Worm (Caenorhabditis elegans) whole organism, L2 larva: Measurements from ENCODE around the gene F35A5.2.

Source experiments
- C34F6.9 ChIP-seq: fragments of 150-350 bp; optimal IDR thresholded peaks from 2 replicates; lab custom pipeline; 2014; ENCODE audit warnings: missing biosample characterization, missing genetic modification characterization
- F13H6.1 ChIP-seq: sonication (generic microtip); optimal IDR thresholded peaks from 2 replicates; lab custom pipeline; 2016; ENCODE audit warnings: missing genetic modification characterization, missing compliant biosample characterization
- R02D3.7 ChIP-seq: fragments of 150-350 bp; optimal IDR thresholded peaks from 2 replicates; lab custom pipeline; 2014; ENCODE audit warnings: missing biosample characterization, missing genetic modification characterization
- Y55F3AM.14 ChIP-seq: fragments of 200-800 bp; sonication (Bioruptor generic); optimal IDR thresholded peaks from 2 replicates; lab custom pipeline; 2018; ENCODE audit warnings: mild to moderate bottlenecking, missing genetic modification characterization, missing compliant biosample characterization
- ZK546.5 ChIP-seq: sonication (generic microtip); optimal IDR thresholded peaks from 2 replicates; lab custom pipeline; 2017; ENCODE audit warnings: missing biosample characterization, missing genetic modification characterization
- alr-1 ChIP-seq: fragments of 150-350 bp; optimal IDR thresholded peaks from 2 replicates; lab custom pipeline; 2014; ENCODE audit warnings: missing biosample characterization, missing genetic modification characterization
- aly-2 ChIP-seq: fragments of 150-350 bp; optimal IDR thresholded peaks from 2 replicates; lab custom pipeline; 2014; ENCODE audit warnings: missing biosample characterization, missing genetic modification characterization
- ama-1 ChIP-seq: fragments of 150-350 bp; optimal IDR thresholded peaks from 2 replicates; lab custom pipeline; 2018; ENCODE audit warnings: inconsistent platforms
- blmp-1 ChIP-seq: sonication (generic microtip); optimal IDR thresholded peaks from 2 replicates; lab custom pipeline; 2017; ENCODE audit warnings: missing genetic modification characterization, mild to moderate bottlenecking, missing compliant biosample characterization, antibody characterized with exemption, moderate library complexity; ENCODE audit not compliant: insufficient read depth
- ceh-16 ChIP-seq: fragments of 150-350 bp; optimal IDR thresholded peaks from 2 replicates; lab custom pipeline; 2014; ENCODE audit warnings: missing biosample characterization, missing genetic modification characterization
- ceh-82 ChIP-seq: fragments of 150-350 bp; optimal IDR thresholded peaks from 2 replicates; lab custom pipeline; 2014; ENCODE audit warnings: missing biosample characterization, missing genetic modification characterization
- crh-2 ChIP-seq: sonication (generic microtip); optimal IDR thresholded peaks from 2 replicates; lab custom pipeline; 2017; ENCODE audit warnings: missing biosample characterization, missing genetic modification characterization
- dmd-4 ChIP-seq: sonication (generic microtip); optimal IDR thresholded peaks from 2 replicates; lab custom pipeline; 2017; ENCODE audit warnings: missing biosample characterization, missing genetic modification characterization
- egl-27 ChIP-seq: sonication (generic microtip); optimal IDR thresholded peaks from 3 replicates; lab custom pipeline; 2017; ENCODE audit warnings: missing biosample characterization, missing genetic modification reagents, missing genetic modification characterization
- elt-3 ChIP-seq: sonication (generic microtip); optimal IDR thresholded peaks from 2 replicates; lab custom pipeline; 2017; ENCODE audit warnings: missing biosample characterization, missing genetic modification characterization
- gmeb-1 ChIP-seq: fragments of 150-350 bp; optimal IDR thresholded peaks from 2 replicates; lab custom pipeline; 2014; ENCODE audit warnings: missing biosample characterization, missing genetic modification characterization
- lin-11 ChIP-seq: fragments of 150-350 bp; sonication (generic microtip); optimal IDR thresholded peaks from 2 replicates; lab custom pipeline; 2014; ENCODE audit warnings: missing biosample characterization, missing genetic modification characterization, inconsistent platforms, mixed read lengths
- lin-13 ChIP-seq: fragments of 150-350 bp; optimal IDR thresholded peaks from 2 replicates; lab custom pipeline; 2014; ENCODE audit warnings: missing biosample characterization, missing genetic modification reagents, missing genetic modification characterization
- lin-39 ChIP-seq: fragments of 150-350 bp; optimal IDR thresholded peaks from 2 replicates; lab custom pipeline; 2014; ENCODE audit warnings: missing biosample characterization, missing genetic modification reagents, missing genetic modification characterization
- lsy-2 ChIP-seq, 2 experiments: fragments of 150-350 bp in 1 of 2; sonication (generic microtip) in 1 of 2; optimal IDR thresholded peaks; 2 replicates each; lab custom pipeline; 2014 to 2017; ENCODE audit warnings: missing biosample characterization in 2 of 2, missing genetic modification characterization in 2 of 2
- mab-5 ChIP-seq: fragments of 150-350 bp; optimal IDR thresholded peaks from 2 replicates; lab custom pipeline; 2014; ENCODE audit warnings: missing biosample characterization, missing genetic modification characterization
- mbf-1 ChIP-seq: sonication (generic microtip); optimal IDR thresholded peaks from 2 replicates; lab custom pipeline; 2017; ENCODE audit warnings: missing biosample characterization, missing genetic modification characterization
- mdl-1 ChIP-seq, 2 experiments: fragments of 150-350 bp in 1 of 2; sonication (generic microtip) in 1 of 2; optimal IDR thresholded peaks; 2 replicates each; lab custom pipeline; 2017; ENCODE audit warnings: missing biosample characterization in 2 of 2, missing genetic modification characterization in 2 of 2
- nhr-11 ChIP-seq: fragments of 150-350 bp; optimal IDR thresholded peaks from 2 replicates; lab custom pipeline; 2014; ENCODE audit warnings: missing biosample characterization, missing genetic modification characterization
- nhr-12 ChIP-seq: fragments of 150-350 bp; optimal IDR thresholded peaks from 2 replicates; lab custom pipeline; 2014; ENCODE audit warnings: missing biosample characterization, missing genetic modification characterization
- nhr-129 ChIP-seq: fragments of 150-350 bp; optimal IDR thresholded peaks from 2 replicates; lab custom pipeline; 2014; ENCODE audit warnings: missing biosample characterization, missing genetic modification characterization
- nhr-21 ChIP-seq: fragments of 150-350 bp; optimal IDR thresholded peaks from 2 replicates; lab custom pipeline; 2014; ENCODE audit warnings: missing biosample characterization, missing genetic modification characterization
- nhr-23 ChIP-seq: fragments of 150-350 bp; optimal IDR thresholded peaks from 2 replicates; lab custom pipeline; 2014; ENCODE audit warnings: missing biosample characterization, missing genetic modification reagents, missing genetic modification characterization
- nhr-237 ChIP-seq: fragments of 150-350 bp; optimal IDR thresholded peaks from 2 replicates; lab custom pipeline; 2014; ENCODE audit warnings: missing biosample characterization, missing genetic modification characterization
- nhr-25 ChIP-seq: fragments of 150-350 bp; sonication (generic microtip); optimal IDR thresholded peaks from 3 replicates; lab custom pipeline; 2014; ENCODE audit warnings: missing biosample characterization, missing genetic modification characterization
- nhr-6 ChIP-seq: fragments of 150-350 bp; optimal IDR thresholded peaks from 2 replicates; lab custom pipeline; 2014; ENCODE audit warnings: missing biosample characterization, missing genetic modification characterization
- peb-1 ChIP-seq: fragments of 150-350 bp; optimal IDR thresholded peaks from 2 replicates; lab custom pipeline; 2014; ENCODE audit warnings: missing biosample characterization, missing genetic modification characterization
- sem-4 ChIP-seq: fragments of 150-350 bp; optimal IDR thresholded peaks from 2 replicates; lab custom pipeline; 2014; ENCODE audit warnings: missing biosample characterization, missing genetic modification reagents, missing genetic modification characterization
- skn-1 ChIP-seq: sonication (generic microtip); optimal IDR thresholded peaks from 2 replicates; lab custom pipeline; 2017; ENCODE audit warnings: missing biosample characterization, missing genetic modification characterization
- sma-3 ChIP-seq: sonication (generic microtip); optimal IDR thresholded peaks from 2 replicates; lab custom pipeline; 2016; ENCODE audit warnings: missing genetic modification reagents, missing genetic modification characterization, missing compliant biosample characterization
- sma-9 ChIP-seq, 2 experiments: fragments of 150-350 bp in 1 of 2; sonication (generic microtip) in 1 of 2; optimal IDR thresholded peaks; 2 replicates each; lab custom pipeline; 2014 to 2016; ENCODE audit warnings: missing genetic modification characterization in 2 of 2, mild to moderate bottlenecking in 1 of 2, missing biosample characterization in 1 of 2, missing compliant biosample characterization in 1 of 2, missing genetic modification reagents in 1 of 2, moderate library complexity in 1 of 2
- snpc-4 ChIP-seq: fragments of 150-350 bp; optimal IDR thresholded peaks from 2 replicates; lab custom pipeline; 2014; ENCODE audit warnings: missing biosample characterization, missing genetic modification characterization
- unc-55 ChIP-seq: fragments of 150-350 bp; sonication (generic microtip); optimal IDR thresholded peaks from 3 replicates; lab custom pipeline; 2014; ENCODE audit warnings: missing biosample characterization, missing genetic modification reagents, missing genetic modification characterization
- unc-62 ChIP-seq: fragments of 150-350 bp; optimal IDR thresholded peaks from 2 replicates; lab custom pipeline; 2014; ENCODE audit warnings: missing biosample characterization, missing genetic modification reagents, missing genetic modification characterization
- zag-1 ChIP-seq: fragments of 150-350 bp; optimal IDR thresholded peaks from 2 replicates; lab custom pipeline; 2014; ENCODE audit warnings: missing biosample characterization, missing genetic modification characterization
- ztf-1 ChIP-seq: fragments of 200-800 bp; sonication (Bioruptor generic); conservative IDR thresholded peaks from 2 replicates; pipeline ENCODE4 v1.3.6; 2022; ENCODE audit warnings: missing genetic modification characterization, missing compliant biosample characterization
- ztf-11 ChIP-seq: sonication (generic microtip); optimal IDR thresholded peaks from 2 replicates; lab custom pipeline; 2017; ENCODE audit warnings: missing biosample characterization, missing genetic modification characterization
- ztf-4 ChIP-seq: fragments of 150-350 bp; optimal IDR thresholded peaks from 2 replicates; lab custom pipeline; 2014; ENCODE audit warnings: missing biosample characterization, missing genetic modification characterization

F35A5.2 gene

ce11 chrX:3773233-3773632 lies 31.7 kb upstream of the F35A5.2 start:
- TF ChIP-seq nhr-25 (tag; lab: Kevin White, UChicago) (no peak), skn-1 (no peak), F13H6.1 (tag; lab: Kevin White, UChicago) (no peak), blmp-1 (tag; lab: Kevin White, UChicago) (peak; percentile 32), gmeb-1 (tag; lab: Kevin White, UChicago) (no peak), Y55F3AM.14 (GFP tag; lab: Kevin White, UChicago) (no peak), crh-2 (tag; lab: Kevin White, UChicago) (no peak), peb-1 (tag; lab: Kevin White, UChicago) (no peak)

ce11 chrX:3781040-3781439 lies 23.9 kb upstream of the F35A5.2 start, which contains the start of gene marg-1:
Gene marg-1, minus strand, starts transcription at chrX:3781140.
- TF ChIP-seq snpc-4 (tag; lab: Kevin White, UChicago) (no peak), ceh-82 (no peak), nhr-11 (tag; lab: Kevin White, UChicago) (no peak), unc-55 (no peak), sma-9 (GFP tag; optimal IDR thresholded peaks at IDR 0.05; lab: Kevin White, UChicago) (no peak), sma-9 (tag; optimal IDR thresholded peaks at IDR 0.05; lab: Kevin White, UChicago) (no peak), ZK546.5 (tag; lab: Kevin White, UChicago) (no peak), elt-3 (tag; lab: Kevin White, UChicago) (no peak), nhr-25 (tag; lab: Kevin White, UChicago) (no peak), nhr-21 (tag; lab: Kevin White, UChicago) (no peak), nhr-129 (no peak), egl-27 (no peak), lsy-2 (tag; optimal IDR thresholded peaks at IDR 0.05; lab: Kevin White, UChicago) (no peak), lin-13 (GFP tag; lab: Kevin White, UChicago) (no peak), mab-5 (no peak), lin-39 (tag; lab: Kevin White, UChicago) (no peak), mbf-1 (tag; lab: Kevin White, UChicago) (no peak), nhr-6 (no peak), zag-1 (tag; lab: Kevin White, UChicago) (no peak), ztf-11 (tag; lab: Kevin White, UChicago) (no peak)

ce11 chrX:3783659-3784058 lies 21.3 kb upstream of the F35A5.2 start:
- TF ChIP-seq zag-1 (tag; lab: Kevin White, UChicago) (no peak), ztf-4 (tag; lab: Kevin White, UChicago) (no peak), lsy-2 (tag; optimal IDR thresholded peaks at IDR 0.05; lab: Kevin White, UChicago) (no peak), nhr-6 (no peak), nhr-23 (tag; lab: Kevin White, UChicago) (no peak), snpc-4 (tag; lab: Kevin White, UChicago) (no peak), nhr-237 (tag; lab: Kevin White, UChicago) (no peak), lin-11 (tag; lab: Kevin White, UChicago) (no peak), dmd-4 (tag; lab: Kevin White, UChicago) (no peak), ztf-1 (no peak), gmeb-1 (tag; lab: Kevin White, UChicago) (no peak), ZK546.5 (tag; lab: Kevin White, UChicago) (no peak), ceh-82 (no peak), ama-1 (lab: Kevin White, UChicago) (no peak), alr-1 (tag; lab: Kevin White, UChicago) (no peak), lin-13 (GFP tag; lab: Kevin White, UChicago) (no peak), peb-1 (tag; lab: Kevin White, UChicago) (no peak), nhr-25 (tag; lab: Kevin White, UChicago) (no peak), R02D3.7 (tag; lab: Kevin White, UChicago) (no peak)
- TF ChIP-seq, all 48 proteins: peak for 0

- TF ChIP-seq nhr-129 (peak; percentile 42), mdl-1 (tag; optimal IDR thresholded peaks at IDR 0.05; lab: Kevin White, UChicago) (no peak), unc-62 (GFP tag; lab: Kevin White, UChicago) (no peak), skn-1 (no peak), lin-13 (GFP tag; lab: Kevin White, UChicago) (no peak), nhr-25 (tag; lab: Kevin White, UChicago) (no peak), dmd-4 (tag; lab: Kevin White, UChicago) (no peak), gmeb-1 (tag; lab: Kevin White, UChicago) (no peak), nhr-11 (tag; lab: Kevin White, UChicago) (no peak), ceh-16 (no peak), sma-9 (GFP tag; optimal IDR thresholded peaks at IDR 0.05; lab: Kevin White, UChicago) (peak; percentile 18), sma-9 (tag; optimal IDR thresholded peaks at IDR 0.05; lab: Kevin White, UChicago) (no peak), C34F6.9 (tag; lab: Kevin White, UChicago) (peak; percentile 7), aly-2 (tag; lab: Kevin White, UChicago) (no peak), elt-3 (tag; lab: Kevin White, UChicago) (no peak), ztf-4 (tag; lab: Kevin White, UChicago) (no peak), mab-5 (no peak), blmp-1 (tag; lab: Kevin White, UChicago) (peak; percentile 80), sem-4 (tag; lab: Kevin White, UChicago) (no peak), sma-3 (GFP tag; lab: Kevin White, UChicago) (peak; percentile 27), ceh-82 (no peak), nhr-12 (tag; lab: Kevin White, UChicago) (no peak)
- TF ChIP-seq, all 48 proteins: peak for 5
Observed at ce11 chrX:3785111-3785808, 19.7 kb upstream of the F35A5.2 start.
